Fruit fly (Drosophila melanogaster) whole organism, embryonic: ENCODE data around the gene cnc.

ENCODE experiments used
- CG10431 ChIP-seq: fragments of 200-800 bp; sonication (Bioruptor generic); optimal IDR thresholded peaks from 3 replicates; lab custom pipeline; 2018; ENCODE audit warnings: missing biosample characterization, mild to moderate bottlenecking, missing genetic modification characterization
- CG11723 ChIP-seq: fragments of 200-800 bp; sonication (Bioruptor generic); optimal IDR thresholded peaks from 2 replicates; lab custom pipeline; 2017; ENCODE audit warnings: missing biosample characterization, mild to moderate bottlenecking, missing genetic modification characterization
- CG13775 ChIP-seq: fragments of 200-800 bp; sonication (Bioruptor generic); optimal IDR thresholded peaks from 3 replicates; lab custom pipeline; 2017; ENCODE audit warnings: missing biosample characterization, mild to moderate bottlenecking, missing genetic modification characterization
- CG15514 ChIP-seq: fragments of 200-800 bp; sonication (Bioruptor generic); optimal IDR thresholded peaks from 3 replicates; lab custom pipeline; 2017; ENCODE audit warnings: missing biosample characterization, missing genetic modification characterization, mild to moderate bottlenecking, moderate library complexity, missing genetic modification reagents
- CG4328 ChIP-seq: fragments of 200-800 bp; sonication (Bioruptor generic); optimal IDR thresholded peaks from 3 replicates; lab custom pipeline; 2017; ENCODE audit warnings: missing biosample characterization, missing genetic modification reagents, missing genetic modification characterization
- CG8089 ChIP-seq: fragments of 200-800 bp; sonication (Bioruptor generic); optimal IDR thresholded peaks from 3 replicates; lab custom pipeline; 2016; ENCODE audit warnings: missing biosample characterization, missing genetic modification characterization
- HLH4C ChIP-seq: fragments of 200-800 bp; sonication (Bioruptor generic); IDR thresholded peaks from 3 replicates; pipeline ENCODE4 v1.3.6; 2022; ENCODE audit warnings: missing biosample characterization, missing genetic modification characterization; ENCODE audit not compliant: partially characterized antibody
- Hr39 ChIP-seq: fragments of >200 bp; optimal IDR thresholded peaks from 2 replicates; lab custom pipeline; 2017
- eyg ChIP-seq: fragments of 200-800 bp; sonication (Bioruptor generic); optimal IDR thresholded peaks from 3 replicates; lab custom pipeline; 2016; ENCODE audit warnings: missing biosample characterization, missing genetic modification characterization
- hbn ChIP-seq: fragments of 200-800 bp; sonication (Bioruptor generic); IDR thresholded peaks from 2 replicates; pipeline ENCODE4 v1.3.6; 2022; ENCODE audit warnings: missing biosample characterization, missing genetic modification characterization; ENCODE audit not compliant: partially characterized antibody
- her ChIP-seq: fragments of 200-800 bp; sonication (Bioruptor generic); optimal IDR thresholded peaks from 2 replicates; lab custom pipeline; 2016; ENCODE audit warnings: missing biosample characterization, missing genetic modification characterization
- oc ChIP-seq: fragments of 200-800 bp; sonication (Bioruptor generic); optimal IDR thresholded peaks from 2 replicates; lab custom pipeline; 2018; ENCODE audit warnings: missing biosample characterization, mild to moderate bottlenecking, missing genetic modification characterization, moderate library complexity
- pfk ChIP-seq: fragments of 200-800 bp; sonication (Bioruptor generic); optimal IDR thresholded peaks from 2 replicates; lab custom pipeline; 2018; ENCODE audit warnings: missing biosample characterization, mild to moderate bottlenecking, missing genetic modification characterization, moderate library complexity

- no peak for TF ChIP-seq CG11723 (GFP tag; lab: Kevin White, UChicago)
- TF ChIP-seq CG10431 = no peak
- no peak for TF ChIP-seq CG4328
- no peak for TF ChIP-seq CG8089 (GFP tag; lab: Kevin White, UChicago)
- no peak for TF ChIP-seq CG13775 (GFP tag; lab: Kevin White, UChicago)
- no peak for TF ChIP-seq HLH4C (GFP tag; lab: Robert Waterston, UW)
- no peak for TF ChIP-seq CG15514 (GFP tag; lab: Kevin White, UChicago)
- no peak for TF ChIP-seq pfk
- no peak for TF ChIP-seq her
- TF ChIP-seq Hr39 (lab: Kevin White, UChicago) = no peak
- TF ChIP-seq oc = no peak
- no peak for TF ChIP-seq eyg (GFP tag; lab: Kevin White, UChicago)
- TF ChIP-seq hbn (GFP tag; lab: Robert Waterston, UW) = no peak
These were observed 54.6 kb downstream of the cnc start for dm6 chr3R:23171867-23172266.
